Fruit fly (Drosophila melanogaster): ENCODE measurements around the gene rump.

DNA sequence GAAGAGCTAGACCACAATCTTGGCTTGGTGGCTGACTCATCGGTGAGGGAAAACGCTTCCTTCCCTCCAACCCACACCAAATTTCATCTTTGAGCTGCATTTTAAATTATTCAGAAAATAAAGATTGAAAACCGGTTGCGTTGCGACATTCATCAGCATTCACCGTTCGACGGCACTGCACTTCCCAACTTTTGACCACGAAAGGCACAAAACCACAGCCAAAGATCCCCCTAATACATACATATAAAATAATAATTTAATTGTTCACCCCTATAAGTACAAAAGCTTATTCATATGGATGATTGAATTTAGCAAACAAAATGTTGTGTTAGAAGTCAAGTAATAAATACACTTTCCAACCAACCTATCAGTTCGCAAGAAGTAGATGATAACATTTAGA is 10.9 kb downstream of the rump start:
- no peak for TF ChIP-seq CG17806 (tag; optimal IDR thresholded peaks at IDR 0.05)
- TF ChIP-seq Ets98B (GFP tag; IDR thresholded peaks at IDR 0.05), result no peak
- no peak for TF ChIP-seq EcR (GFP tag; optimal IDR thresholded peaks at IDR 0.05)
- TF ChIP-seq Snoo (tag; optimal IDR thresholded peaks at IDR 0.05), result no peak
- no peak for TF ChIP-seq Pif1A (GFP tag; optimal IDR thresholded peaks at IDR 0.05)
- TF ChIP-seq CG13204 (GFP tag; optimal IDR thresholded peaks at IDR 0.05), result no peak
- TF ChIP-seq CG10348 (GFP tag; IDR thresholded peaks at IDR 0.05), result no peak
- no peak for TF ChIP-seq rn (GFP tag; IDR thresholded peaks at IDR 0.05)
- no peak for TF ChIP-seq CG34367 (tag; optimal IDR thresholded peaks at IDR 0.05)
- TF ChIP-seq Pif1B (GFP tag; optimal IDR thresholded peaks at IDR 0.05), result no peak
- TF ChIP-seq CG9948 (tag; optimal IDR thresholded peaks at IDR 0.05), result no peak
- no peak for TF ChIP-seq D1 (tag; optimal IDR thresholded peaks at IDR 0.05)
- no peak for TF ChIP-seq fd96Ca (GFP tag; IDR thresholded peaks at IDR 0.05)

Data from whole organism, pupa.